Fruit fly (Drosophila melanogaster) whole organism, prepupa: ENCODE measurements around the gene Hr39.
A peak's percentile ranks its signal among the peaks of the same experiment; 100 is the strongest.

Experiments used
- CG10631 ChIP-seq: fragments of 200-800 bp; sonication (Bioruptor generic); optimal IDR thresholded peaks from 2 replicates; lab custom pipeline; 2016; ENCODE audit warnings: missing biosample characterization, missing genetic modification characterization
- CG10669 ChIP-seq: fragments of 200-800 bp; sonication (Bioruptor generic); optimal IDR thresholded peaks from 3 replicates; lab custom pipeline; 2018; ENCODE audit warnings: missing biosample characterization, mild to moderate bottlenecking, missing genetic modification characterization, moderate library complexity
- CG11294 ChIP-seq: fragments of 200-800 bp; sonication (Bioruptor generic); IDR thresholded peaks from 2 replicates; pipeline ENCODE4 v1.3.6; 2022; ENCODE audit warnings: missing biosample characterization, missing genetic modification characterization
- CG11762 ChIP-seq: fragments of 200-800 bp; sonication (Bioruptor generic); optimal IDR thresholded peaks from 3 replicates; lab custom pipeline; 2016; ENCODE audit warnings: missing biosample characterization, missing genetic modification characterization; ENCODE audit not compliant: insufficient read depth
- CG15336 ChIP-seq: fragments of 200-800 bp; sonication (Bioruptor generic); IDR thresholded peaks from 2 replicates; pipeline ENCODE4 v1.3.6; 2022; ENCODE audit warnings: missing biosample characterization, missing genetic modification characterization
- CG16779 ChIP-seq: fragments of 200-800 bp; sonication (Bioruptor generic); optimal IDR thresholded peaks from 3 replicates; lab custom pipeline; 2017; ENCODE audit warnings: missing biosample characterization, mild to moderate bottlenecking, missing genetic modification characterization
- CG3032 ChIP-seq: fragments of 200-800 bp; optimal IDR thresholded peaks from 2 replicates; lab custom pipeline; 2019; ENCODE audit warnings: missing biosample characterization, mild to moderate bottlenecking, missing genetic modification characterization, moderate library complexity
- CG32006 ChIP-seq: fragments of 200-800 bp; sonication (Bioruptor generic); optimal IDR thresholded peaks from 3 replicates; lab custom pipeline; 2017; ENCODE audit warnings: missing biosample characterization, mild to moderate bottlenecking, missing genetic modification characterization
- CG34406 ChIP-seq: fragments of 200-800 bp; sonication (Bioruptor generic); optimal IDR thresholded peaks from 3 replicates; lab custom pipeline; 2016; ENCODE audit warnings: missing biosample characterization, missing genetic modification characterization
- CG3919 ChIP-seq: fragments of 200-800 bp; sonication (Bioruptor generic); optimal IDR thresholded peaks from 3 replicates; lab custom pipeline; 2016; ENCODE audit warnings: missing biosample characterization, missing genetic modification characterization
- CG6163 ChIP-seq: fragments of 200-800 bp; sonication (Bioruptor generic); IDR thresholded peaks from 3 replicates; pipeline ENCODE4 v1.3.6; 2022; ENCODE audit warnings: missing biosample characterization, missing genetic modification characterization
- CG6276 ChIP-seq: fragments of 200-800 bp; sonication (Bioruptor generic); optimal IDR thresholded peaks from 2 replicates; lab custom pipeline; 2017; ENCODE audit warnings: missing biosample characterization, mild to moderate bottlenecking, missing genetic modification characterization
- CG6792 ChIP-seq: fragments of 200-800 bp; sonication (Bioruptor generic); optimal IDR thresholded peaks from 3 replicates; lab custom pipeline; 2016; ENCODE audit warnings: missing biosample characterization, missing genetic modification characterization
- CG6808 ChIP-seq: fragments of 200-800 bp; sonication (Bioruptor generic); optimal IDR thresholded peaks from 3 replicates; lab custom pipeline; 2017; ENCODE audit warnings: missing biosample characterization, missing genetic modification characterization, mild to moderate bottlenecking, moderate library complexity, missing genetic modification reagents
- CG6854 ChIP-seq: fragments of 200-800 bp; sonication (Bioruptor generic); optimal IDR thresholded peaks from 2 replicates; lab custom pipeline; 2017; ENCODE audit warnings: missing biosample characterization, mild to moderate bottlenecking, missing genetic modification characterization
- CG8119 ChIP-seq: fragments of 200-800 bp; sonication (Bioruptor generic); IDR thresholded peaks from 3 replicates; pipeline ENCODE4 v1.3.6; 2022; ENCODE audit warnings: missing biosample characterization, missing genetic modification characterization
- CG8319 ChIP-seq: fragments of 200-800 bp; sonication (Bioruptor generic); optimal IDR thresholded peaks from 3 replicates; lab custom pipeline; 2016; ENCODE audit warnings: missing biosample characterization, missing genetic modification characterization
- CG8632 ChIP-seq: fragments of 200-800 bp; sonication (Bioruptor generic); optimal IDR thresholded peaks from 3 replicates; lab custom pipeline; 2016; ENCODE audit warnings: missing biosample characterization, missing genetic modification characterization
- CG9139 ChIP-seq: fragments of 200-800 bp; sonication (Bioruptor generic); optimal IDR thresholded peaks from 3 replicates; lab custom pipeline; 2017; ENCODE audit warnings: missing biosample characterization, mild to moderate bottlenecking, missing genetic modification characterization
- Eip75B ChIP-seq: fragments of 200-800 bp; sonication (Bioruptor generic); optimal IDR thresholded peaks from 3 replicates; lab custom pipeline; 2016; ENCODE audit warnings: missing biosample characterization, missing genetic modification characterization
- Eip78C ChIP-seq: fragments of 200-800 bp; sonication (Bioruptor generic); peaks from one replicate; lab custom pipeline; 2016; ENCODE audit warnings: missing biosample characterization, missing genetic modification characterization
- Eip93F ChIP-seq: fragments of 200-800 bp; sonication (Bioruptor generic); optimal IDR thresholded peaks from 2 replicates; lab custom pipeline; 2016; ENCODE audit warnings: missing biosample characterization, mild to moderate bottlenecking, missing genetic modification characterization
- Ets21C ChIP-seq: fragments of 200-800 bp; sonication (Bioruptor generic); optimal IDR thresholded peaks from 3 replicates; lab custom pipeline; 2016; ENCODE audit warnings: missing biosample characterization, missing genetic modification characterization
- Ets96B ChIP-seq: fragments of 200-800 bp; optimal IDR thresholded peaks from 2 replicates; lab custom pipeline; 2019; ENCODE audit warnings: missing biosample characterization, mild to moderate bottlenecking, missing genetic modification characterization, moderate library complexity
- Gug ChIP-seq: fragments of 200-800 bp; sonication (Bioruptor generic); IDR thresholded peaks from 2 replicates; pipeline ENCODE4 v1.3.6; 2022; ENCODE audit warnings: missing biosample characterization, missing genetic modification characterization
- Hr38 ChIP-seq: sonication (Bioruptor generic); optimal IDR thresholded peaks from 2 replicates; lab custom pipeline; 2016; ENCODE audit warnings: missing biosample characterization, missing genetic modification characterization
- Hr39 ChIP-seq: fragments of 200-800 bp; sonication (Bioruptor generic); optimal IDR thresholded peaks from 2 replicates; lab custom pipeline; 2016; ENCODE audit warnings: missing biosample characterization, missing genetic modification characterization
- Hr4 ChIP-seq: fragments of 200-800 bp; sonication (Bioruptor generic); optimal IDR thresholded peaks from 3 replicates; lab custom pipeline; 2016; ENCODE audit warnings: missing biosample characterization, missing genetic modification characterization
- Lpt ChIP-seq: fragments of 200-800 bp; sonication (Bioruptor generic); optimal IDR thresholded peaks from 3 replicates; lab custom pipeline; 2016; ENCODE audit warnings: missing biosample characterization, missing genetic modification characterization
- Met ChIP-seq: fragments of 200-800 bp; sonication (Bioruptor generic); optimal IDR thresholded peaks from 3 replicates; lab custom pipeline; 2016; ENCODE audit warnings: missing biosample characterization, missing genetic modification characterization
- Smox ChIP-seq: fragments of 200-800 bp; sonication (Bioruptor generic); optimal IDR thresholded peaks from 3 replicates; lab custom pipeline; 2016; ENCODE audit warnings: missing biosample characterization, missing genetic modification characterization
- Sox102F ChIP-seq: fragments of 200-800 bp; sonication (Bioruptor generic); optimal IDR thresholded peaks from 2 replicates; lab custom pipeline; 2016; ENCODE audit warnings: missing biosample characterization, mild to moderate bottlenecking, missing genetic modification characterization
- Sox14 ChIP-seq: fragments of 200-800 bp; sonication (Bioruptor generic); optimal IDR thresholded peaks from 3 replicates; lab custom pipeline; 2016; ENCODE audit warnings: missing biosample characterization, missing genetic modification characterization
- Sox15 ChIP-seq: fragments of 200-800 bp; sonication (Bioruptor generic); optimal IDR thresholded peaks from 3 replicates; lab custom pipeline; 2016; ENCODE audit warnings: missing biosample characterization, missing genetic modification characterization
- achi ChIP-seq: fragments of 200-800 bp; sonication (Bioruptor generic); optimal IDR thresholded peaks from 3 replicates; lab custom pipeline; 2016; ENCODE audit warnings: missing biosample characterization, missing genetic modification characterization
- cyc ChIP-seq: fragments of 200-800 bp; sonication (Bioruptor generic); optimal IDR thresholded peaks from 3 replicates; lab custom pipeline; 2016; ENCODE audit warnings: missing biosample characterization, missing genetic modification characterization
- dsx ChIP-seq: fragments of 200-800 bp; optimal IDR thresholded peaks from 3 replicates; lab custom pipeline; 2019; ENCODE audit warnings: missing biosample characterization, mild to moderate bottlenecking, missing genetic modification characterization, moderate library complexity; ENCODE audit not compliant: poor library complexity, severe bottlenecking
- esn ChIP-seq: fragments of 200-800 bp; sonication (Bioruptor generic); optimal IDR thresholded peaks from 2 replicates; lab custom pipeline; 2016; ENCODE audit warnings: missing biosample characterization, mild to moderate bottlenecking, missing genetic modification characterization, moderate library complexity
- fkh ChIP-seq: fragments of 200-800 bp; sonication (Bioruptor generic); optimal IDR thresholded peaks from 3 replicates; lab custom pipeline; 2017; ENCODE audit warnings: missing biosample characterization, mild to moderate bottlenecking, missing genetic modification characterization, moderate library complexity
- lz ChIP-seq: fragments of 200-800 bp; sonication (Bioruptor generic); optimal IDR thresholded peaks from 3 replicates; lab custom pipeline; 2016; ENCODE audit warnings: missing biosample characterization, missing genetic modification characterization
- net ChIP-seq: fragments of 200-800 bp; sonication (Bioruptor generic); optimal IDR thresholded peaks from 3 replicates; lab custom pipeline; 2016; ENCODE audit warnings: missing biosample characterization, missing genetic modification characterization
- pdm3 ChIP-seq: fragments of 200-800 bp; sonication (Bioruptor generic); optimal IDR thresholded peaks from 3 replicates; lab custom pipeline; 2016; ENCODE audit warnings: missing biosample characterization, missing genetic modification characterization
- salr ChIP-seq, 2 experiments: fragments of 200-800 bp; sonication (Bioruptor generic); optimal IDR thresholded peaks; 3 replicates each; lab custom pipeline; 2016 to 2018; ENCODE audit warnings: missing biosample characterization in 2 of 2, missing genetic modification characterization in 2 of 2, mild to moderate bottlenecking in 1 of 2
- spab ChIP-seq: fragments of 200-800 bp; sonication (Bioruptor generic); optimal IDR thresholded peaks from 2 replicates; lab custom pipeline; 2017; ENCODE audit warnings: missing biosample characterization, mild to moderate bottlenecking, missing genetic modification characterization, missing genetic modification reagents
- svp ChIP-seq: fragments of 200-800 bp; sonication (Bioruptor generic); peaks from one replicate; lab custom pipeline; 2016; ENCODE audit warnings: missing biosample characterization, missing genetic modification characterization
- topi ChIP-seq: fragments of 200-800 bp; sonication (Bioruptor generic); optimal IDR thresholded peaks from 3 replicates; lab custom pipeline; 2016; ENCODE audit warnings: missing biosample characterization, missing genetic modification characterization
- vri ChIP-seq: fragments of 200-800 bp; sonication (Bioruptor generic); optimal IDR thresholded peaks from 3 replicates; lab custom pipeline; 2016; ENCODE audit warnings: missing biosample characterization, mild to moderate bottlenecking, missing genetic modification characterization

Gene Hr39

DNA sequence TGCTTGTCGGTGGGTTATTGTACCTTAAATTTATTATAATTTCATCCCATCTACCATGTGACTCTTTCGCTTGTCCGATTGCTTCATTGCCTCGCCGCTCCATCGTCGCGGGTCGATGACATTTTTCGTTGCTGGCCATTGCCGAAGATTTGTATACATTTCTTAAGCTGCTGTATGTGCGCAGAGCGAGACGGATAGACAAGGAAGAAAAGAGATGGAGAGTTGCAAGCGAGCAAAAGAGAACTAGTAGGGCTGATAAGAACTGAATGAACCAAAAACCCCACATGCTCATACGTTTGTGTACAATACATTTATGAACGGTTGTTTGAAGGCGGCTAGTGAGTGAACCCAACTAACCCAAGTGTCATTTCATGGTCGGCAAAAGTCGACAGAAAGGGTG lies 14.7 kb downstream of the Hr39 start:
- TF ChIP-seq fkh (GFP tag; lab: Kevin White, UChicago): peak; percentile 60
- TF ChIP-seq Eip78C (GFP tag; lab: Kevin White, UChicago): no peak
- TF ChIP-seq vri: peak; percentile 37
- no peak for TF ChIP-seq salr (GFP tag; optimal IDR thresholded peaks at IDR 0.05; lab: Kevin White, UChicago)
- peak; percentile 67 for TF ChIP-seq svp (GFP tag; lab: Kevin White, UChicago)
- no peak for TF ChIP-seq CG32006
- no peak for TF ChIP-seq Sox14 (GFP tag; lab: Kevin White, UChicago)
- TF ChIP-seq CG11294 (GFP tag; lab: Robert Waterston, UW): no peak

DNA sequence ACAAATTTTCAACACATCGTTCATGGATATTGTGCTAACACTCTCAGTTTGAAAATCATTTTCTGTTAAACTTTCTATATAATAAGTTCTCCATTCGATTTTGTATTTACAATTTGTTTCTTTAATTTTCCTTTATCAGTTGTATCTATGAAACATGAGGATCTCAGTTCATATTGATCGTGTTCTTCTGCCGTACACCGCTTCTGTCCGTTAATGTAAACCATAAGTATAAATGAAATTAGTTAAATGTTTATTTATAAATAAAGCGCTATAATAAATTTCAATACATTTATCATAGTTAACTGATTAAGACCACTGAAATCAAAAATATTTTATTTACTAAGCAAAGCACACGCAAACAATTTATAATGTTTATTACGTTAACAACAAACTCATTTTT lies 22.0 kb downstream of the Hr39 start:
- no peak for TF ChIP-seq pdm3 (GFP tag; lab: Kevin White, UChicago)
- no peak for TF ChIP-seq Ets21C (GFP tag; lab: Kevin White, UChicago)
- TF ChIP-seq net (GFP tag; lab: Kevin White, UChicago): no peak
- no peak for TF ChIP-seq Hr39 (GFP tag; lab: Kevin White, UChicago)
- TF ChIP-seq achi (GFP tag; lab: Kevin White, UChicago): no peak
- TF ChIP-seq lz: no peak
- no peak for TF ChIP-seq CG16779 (tag; lab: Kevin White, UChicago)
- TF ChIP-seq CG3032 (tag; lab: Kevin White, UChicago): no peak
- TF ChIP-seq CG3919 (GFP tag; lab: Kevin White, UChicago): no peak
- TF ChIP-seq topi (GFP tag; lab: Kevin White, UChicago): no peak
- TF ChIP-seq Met (GFP tag; lab: Kevin White, UChicago): no peak

DNA sequence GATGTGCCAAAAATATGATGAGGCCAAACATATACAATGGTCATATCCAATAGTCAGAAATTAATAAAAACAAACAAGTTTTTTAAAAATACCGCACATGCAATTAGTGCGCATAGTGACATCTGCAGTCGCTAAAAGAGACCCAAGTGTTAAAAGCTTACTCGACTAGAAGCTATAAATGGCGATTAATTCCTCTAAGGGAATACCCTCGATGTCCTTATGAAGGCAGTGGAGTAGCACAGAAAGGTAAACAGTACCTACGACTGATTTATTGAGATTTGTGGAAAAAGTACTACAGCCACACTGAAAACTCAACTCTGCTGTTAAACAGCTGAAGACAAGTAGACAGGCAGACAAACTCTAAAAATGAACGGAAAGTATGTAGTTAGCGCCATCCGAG lies 23.8 kb downstream of the Hr39 start:
- peak; percentile 54 for TF ChIP-seq esn (GFP tag; lab: Kevin White, UChicago)
- no peak for TF ChIP-seq Gug
- no peak for TF ChIP-seq Lpt (GFP tag; lab: Kevin White, UChicago)
- TF ChIP-seq cyc (GFP tag; lab: Kevin White, UChicago): peak; percentile 21
- no peak for TF ChIP-seq Hr39 (GFP tag; lab: Kevin White, UChicago)
- TF ChIP-seq CG8319 (GFP tag; lab: Kevin White, UChicago): peak; percentile 9
- peak; percentile 34 for TF ChIP-seq Smox
- no peak for TF ChIP-seq Sox15
- TF ChIP-seq CG8632 (GFP tag; lab: Kevin White, UChicago): no peak
- no peak for TF ChIP-seq Hr38 (GFP tag; lab: Kevin White, UChicago)
- no peak for TF ChIP-seq CG6854 (GFP tag; lab: Kevin White, UChicago)
- peak; percentile 52 for TF ChIP-seq Sox14 (GFP tag; lab: Kevin White, UChicago)
- TF ChIP-seq CG10669 (GFP tag; lab: Kevin White, UChicago): no peak
- peak; percentile 24 for TF ChIP-seq Eip75B
- TF ChIP-seq CG6792 (GFP tag; lab: Kevin White, UChicago): peak; percentile 23
- peak; percentile 80 for TF ChIP-seq fkh (GFP tag; lab: Kevin White, UChicago)
- TF ChIP-seq CG6808 (GFP tag; lab: Kevin White, UChicago): no peak
- no peak for TF ChIP-seq CG34406 (GFP tag; lab: Kevin White, UChicago)
- peak; percentile 45 for TF ChIP-seq pdm3 (GFP tag; lab: Kevin White, UChicago)
- TF ChIP-seq CG9139 (GFP tag; lab: Kevin White, UChicago): no peak
- no peak for TF ChIP-seq CG16779 (tag; lab: Kevin White, UChicago)
- TF ChIP-seq spab: no peak
- TF ChIP-seq topi (GFP tag; lab: Kevin White, UChicago): peak; percentile 33
- peak; percentile 32 for TF ChIP-seq Hr4 (GFP tag; lab: Kevin White, UChicago)
- TF ChIP-seq Sox102F (GFP tag; lab: Kevin White, UChicago): peak; percentile 38
- peak; percentile 32 for TF ChIP-seq Ets96B (tag; lab: Kevin White, UChicago)
- no peak for TF ChIP-seq CG11762 (GFP tag; lab: Kevin White, UChicago)
- TF ChIP-seq Met (GFP tag; lab: Kevin White, UChicago): peak; percentile 46
- peak; percentile 41 for TF ChIP-seq CG10631
- TF ChIP-seq CG15336 (GFP tag; lab: Robert Waterston, UW): 0 out of 2 replicates have a peak, but pooled peaks have one; percentile 14
- TF ChIP-seq Eip78C (GFP tag; lab: Kevin White, UChicago): peak; percentile 74
- no peak for TF ChIP-seq CG8119 (GFP tag; lab: Robert Waterston, UW)
- peak; percentile 11 for TF ChIP-seq vri
- peak; percentile 48 for TF ChIP-seq lz
- TF ChIP-seq CG6276 (GFP tag; lab: Kevin White, UChicago): no peak
- no peak for TF ChIP-seq dsx
- TF ChIP-seq CG6163 (GFP tag; lab: Robert Waterston, UW): no peak
- TF ChIP-seq Ets21C (GFP tag; lab: Kevin White, UChicago): peak; percentile 8
- no peak for TF ChIP-seq Eip93F (GFP tag; lab: Kevin White, UChicago)
- TF ChIP-seq CG3032 (tag; lab: Kevin White, UChicago): peak; percentile 8
- peak; percentile 48 for TF ChIP-seq achi (GFP tag; lab: Kevin White, UChicago)
